Worm (Caenorhabditis elegans): ENCODE data around the gene F41C3.11.

The F41C3.11 gene

DNA sequence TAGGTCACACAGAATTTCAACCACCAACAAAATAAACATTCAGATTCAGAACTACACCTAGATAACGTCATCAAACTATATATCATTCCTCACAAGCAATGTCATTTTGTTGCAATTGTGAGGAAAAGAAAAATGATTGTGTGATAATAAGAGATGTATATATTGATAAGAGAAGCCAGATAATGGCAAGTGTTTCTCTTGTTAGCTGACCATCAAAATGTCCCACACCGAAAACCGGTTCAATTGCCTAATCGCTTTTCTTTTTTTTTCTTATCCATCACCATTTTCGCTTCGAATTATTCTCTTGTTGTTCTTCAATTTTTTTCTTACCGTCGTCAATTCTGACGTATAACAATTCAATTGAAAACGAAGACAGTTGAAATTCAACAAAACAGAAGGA lies 38.7 kb upstream of the F41C3.11 start:
- peak; percentile 88 for TF ChIP-seq nhr-85 (tag)
- no peak for TF ChIP-seq dsc-1 (tag; optimal IDR thresholded peaks at IDR 0.05)
- TF ChIP-seq skn-1 (tag; optimal IDR thresholded peaks at IDR 0.05): no peak
- TF ChIP-seq egl-27 (tag; optimal IDR thresholded peaks at IDR 0.05): no peak
- TF ChIP-seq grh-1 (GFP tag; IDR thresholded peaks at IDR 0.05): peak; percentile 53
- no peak for TF ChIP-seq ztf-4 (tag; optimal IDR thresholded peaks at IDR 0.05)
- TF ChIP-seq ceh-82 (tag; optimal IDR thresholded peaks at IDR 0.05): no peak
- TF ChIP-seq fos-1 (tag; optimal IDR thresholded peaks at IDR 0.05): no peak
- peak; percentile 17 for TF ChIP-seq nhr-20 (tag; optimal IDR thresholded peaks at IDR 0.05)
- TF ChIP-seq ama-1 (optimal IDR thresholded peaks at IDR 0.05): no peak
- TF ChIP-seq ztf-11 (tag; optimal IDR thresholded peaks at IDR 0.05): no peak
- TF ChIP-seq nhr-19 (GFP tag; conservative IDR thresholded peaks at IDR 0.05): no peak
- TF ChIP-seq fkh-10 (GFP tag; optimal IDR thresholded peaks at IDR 0.05): no peak
- no peak for TF ChIP-seq lsy-2 (tag; optimal IDR thresholded peaks at IDR 0.05)
- TF ChIP-seq elt-2 (tag; optimal IDR thresholded peaks at IDR 0.05): no peak
- TF ChIP-seq snpc-4 (tag; optimal IDR thresholded peaks at IDR 0.05): no peak
- TF ChIP-seq zag-1 (tag; optimal IDR thresholded peaks at IDR 0.05): no peak
- no peak for TF ChIP-seq unc-62 (GFP tag; optimal IDR thresholded peaks at IDR 0.05)
- TF ChIP-seq unc-30 (tag; optimal IDR thresholded peaks at IDR 0.05): no peak
- no peak for TF ChIP-seq nhr-28 (tag; optimal IDR thresholded peaks at IDR 0.05)
- TF ChIP-seq unc-98 (GFP tag; IDR thresholded peaks at IDR 0.05): no peak
- no peak for TF ChIP-seq fkh-4 (tag; optimal IDR thresholded peaks at IDR 0.05; ENCODE audit: borderline replicate concordance)
- no peak for TF ChIP-seq vab-15 (tag; optimal IDR thresholded peaks at IDR 0.05)
- TF ChIP-seq elt-3 (tag; optimal IDR thresholded peaks at IDR 0.05): peak in 4 of 6 experiments; percentile 32 to 92 (median 80)
- TF ChIP-seq lin-14 (GFP tag; optimal IDR thresholded peaks at IDR 0.05): peak; percentile 62
- no peak for TF ChIP-seq Y116A8C.19 (tag; optimal IDR thresholded peaks at IDR 0.05; ENCODE audit: borderline replicate concordance)
- no peak for TF ChIP-seq isw-1 (GFP tag; IDR thresholded peaks at IDR 0.05)
- TF ChIP-seq aly-2 (tag; optimal IDR thresholded peaks at IDR 0.05): no peak
- no peak for TF ChIP-seq lin-39 (tag; optimal IDR thresholded peaks at IDR 0.05)
- TF ChIP-seq pag-3 (tag; optimal IDR thresholded peaks at IDR 0.05; ENCODE audit: borderline replicate concordance, insufficient read depth): no peak
- TF ChIP-seq egl-13 (tag; optimal IDR thresholded peaks at IDR 0.05): no peak
- TF ChIP-seq swsn-7 (tag; optimal IDR thresholded peaks at IDR 0.05): no peak
- no peak for TF ChIP-seq ceh-8 (GFP tag; optimal IDR thresholded peaks at IDR 0.05)
- no peak for TF ChIP-seq mab-9 (GFP tag; IDR thresholded peaks at IDR 0.05)
- no peak for TF ChIP-seq sptf-1 (tag; optimal IDR thresholded peaks at IDR 0.05)
- TF ChIP-seq nhr-237 (tag; optimal IDR thresholded peaks at IDR 0.05): no peak
- no peak for TF ChIP-seq tlp-1 (tag; optimal IDR thresholded peaks at IDR 0.05)
- no peak for TF ChIP-seq dpl-1 (GFP tag; optimal IDR thresholded peaks at IDR 0.05)
- peak; percentile 86 for TF ChIP-seq blmp-1 (tag; optimal IDR thresholded peaks at IDR 0.05)
- no peak for TF ChIP-seq fkh-8 (tag; optimal IDR thresholded peaks at IDR 0.05)
- TF ChIP-seq lin-13 (GFP tag; optimal IDR thresholded peaks at IDR 0.05): no peak
- no peak for TF ChIP-seq hlh-4 (tag; optimal IDR thresholded peaks at IDR 0.05)
- no peak for TF ChIP-seq mef-2 (tag; optimal IDR thresholded peaks at IDR 0.05)

ce11 chrII:4771282-4771681 lies 37.5 kb upstream of the F41C3.11 start, which contains the start of gene F26G1.5:
TSS of gene F26G1.5 (minus strand) at chrII:4771382.
- TF ChIP-seq unc-98 (GFP tag; IDR thresholded peaks at IDR 0.05): no peak
- TF ChIP-seq ceh-8 (GFP tag; optimal IDR thresholded peaks at IDR 0.05): no peak
- TF ChIP-seq zag-1 (tag; optimal IDR thresholded peaks at IDR 0.05): no peak
- TF ChIP-seq nhr-20 (tag; optimal IDR thresholded peaks at IDR 0.05): no peak
- TF ChIP-seq C16A3.4 (tag; optimal IDR thresholded peaks at IDR 0.05): no peak
- no peak for TF ChIP-seq grh-1 (GFP tag; IDR thresholded peaks at IDR 0.05)
